Worm (Caenorhabditis elegans): ENCODE data around the gene tin-9.2.

Gene tin-9.2

ce11 chrIV:13098652-13099051 lies at the start of gene tin-9.2, which contains the start of the genes dli-1 and exos-4.1:
TSS of gene tin-9.2 (plus strand) at chrIV:13098995.
TSS of gene dli-1 (minus strand) at chrIV:13098792.
TSS of gene exos-4.1 (plus strand) at chrIV:13098999.
- TF ChIP-seq mdl-1 (tag; optimal IDR thresholded peaks at IDR 0.05) (no peak), sea-2 (GFP tag; optimal IDR thresholded peaks at IDR 0.05) (no peak), aly-2 (tag; optimal IDR thresholded peaks at IDR 0.05) (no peak), ceh-28 (tag; optimal IDR thresholded peaks at IDR 0.05) (peak; percentile 54), nhr-25 (tag; optimal IDR thresholded peaks at IDR 0.05) (peak; percentile 35), skn-1 (tag; optimal IDR thresholded peaks at IDR 0.05) (peak; percentile 54), eor-1 (tag; optimal IDR thresholded peaks at IDR 0.05) (no peak), nhr-12 (tag; optimal IDR thresholded peaks at IDR 0.05) (no peak), fkh-10 (GFP tag; optimal IDR thresholded peaks at IDR 0.05) (no peak), ceh-82 (tag; optimal IDR thresholded peaks at IDR 0.05) (no peak), zag-1 (tag; optimal IDR thresholded peaks at IDR 0.05) (no peak), tbx-2 (tag; optimal IDR thresholded peaks at IDR 0.05) (no peak), ceh-16 (tag; optimal IDR thresholded peaks at IDR 0.05) (no peak), ztf-4 (tag; optimal IDR thresholded peaks at IDR 0.05) (no peak), lsy-12 (tag; optimal IDR thresholded peaks at IDR 0.05) (no peak), egl-5 (tag; optimal IDR thresholded peaks at IDR 0.05) (peak; percentile 77), pha-4 (tag; optimal IDR thresholded peaks at IDR 0.05) (peak; percentile 69), nhr-76 (tag; optimal IDR thresholded peaks at IDR 0.05) (no peak), hmg-11 (tag; optimal IDR thresholded peaks at IDR 0.05) (peak; percentile 58), nfya-1 (tag; optimal IDR thresholded peaks at IDR 0.05; ENCODE audit: insufficient read depth) (peak; percentile 77), nhr-77 (tag; optimal IDR thresholded peaks at IDR 0.05) (no peak), jun-1 (tag; optimal IDR thresholded peaks at IDR 0.05) (peak; percentile 3), nhr-23 (tag; optimal IDR thresholded peaks at IDR 0.05) (peak; percentile 65), egl-27 (tag; optimal IDR thresholded peaks at IDR 0.05) (no peak), elt-2 (tag; optimal IDR thresholded peaks at IDR 0.05) (peak; percentile 29), fos-1 (tag; optimal IDR thresholded peaks at IDR 0.05) (no peak), pqm-1 (tag; optimal IDR thresholded peaks at IDR 0.05) (peak; percentile 14), elt-1 (tag; optimal IDR thresholded peaks at IDR 0.05) (no peak), ztf-11 (tag; optimal IDR thresholded peaks at IDR 0.05) (no peak), elt-3 (tag; optimal IDR thresholded peaks at IDR 0.05) (no peak), ZK546.5 (tag; optimal IDR thresholded peaks at IDR 0.05) (no peak), R02D3.7 (tag; optimal IDR thresholded peaks at IDR 0.05) (peak; percentile 58), unc-39 (tag; optimal IDR thresholded peaks at IDR 0.05) (no peak), ceh-9 (tag; optimal IDR thresholded peaks at IDR 0.05) (no peak), snpc-4 (tag; optimal IDR thresholded peaks at IDR 0.05) (peak; percentile 31), lin-15B (tag; optimal IDR thresholded peaks at IDR 0.05) (peak; percentile 83), nhr-237 (tag; optimal IDR thresholded peaks at IDR 0.05) (no peak), unc-62 (GFP tag; optimal IDR thresholded peaks at IDR 0.05) (no peak), nhr-28 (tag; optimal IDR thresholded peaks at IDR 0.05) (no peak), nhr-11 (tag; optimal IDR thresholded peaks at IDR 0.05) (no peak)

DNA sequence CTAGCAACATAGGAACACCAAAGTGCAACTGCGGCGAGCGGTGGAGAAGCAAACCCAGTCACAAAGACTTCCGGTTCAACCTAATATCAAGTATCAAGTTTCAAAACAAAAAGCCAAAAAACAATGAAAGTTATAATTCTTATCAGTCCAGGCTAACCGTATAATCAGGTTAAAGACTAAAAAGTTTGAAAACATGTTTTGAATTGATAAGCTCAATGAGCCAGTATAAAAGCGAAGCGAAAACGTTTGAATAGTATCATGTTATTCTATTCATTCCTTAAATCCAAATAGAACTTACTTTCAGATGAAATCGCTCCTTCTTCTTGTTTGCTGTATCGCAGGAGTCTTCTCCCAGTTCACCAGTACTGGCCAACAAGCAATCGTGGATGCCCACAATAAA lies 47.7 kb upstream of the tin-9.2 start, which contains the start of gene scl-11:
TSS of gene scl-11 (plus strand) at position 301 of the 400 bp plus-strand sequence.
- no peak for TF ChIP-seq lin-39 (tag; optimal IDR thresholded peaks at IDR 0.05)
- no peak for TF ChIP-seq nhr-12 (tag; optimal IDR thresholded peaks at IDR 0.05)
- TF ChIP-seq mdl-1 (tag; optimal IDR thresholded peaks at IDR 0.05) = no peak
- TF ChIP-seq egl-27 (tag; optimal IDR thresholded peaks at IDR 0.05) = no peak
- no peak for TF ChIP-seq fkh-10 (GFP tag; optimal IDR thresholded peaks at IDR 0.05)
- no peak for TF ChIP-seq zag-1 (tag; optimal IDR thresholded peaks at IDR 0.05)
- TF ChIP-seq nhr-237 (tag; optimal IDR thresholded peaks at IDR 0.05) = no peak
- no peak for TF ChIP-seq unc-62 (GFP tag; optimal IDR thresholded peaks at IDR 0.05)
- no peak for TF ChIP-seq eor-1 (tag; optimal IDR thresholded peaks at IDR 0.05)

- TF ChIP-seq elt-1 (tag; optimal IDR thresholded peaks at IDR 0.05) (no peak), mml-1 (tag; optimal IDR thresholded peaks at IDR 0.05) (no peak), nhr-67 (tag; optimal IDR thresholded peaks at IDR 0.05) (no peak), zag-1 (tag; optimal IDR thresholded peaks at IDR 0.05) (no peak), tbx-2 (tag; optimal IDR thresholded peaks at IDR 0.05) (no peak), jun-1 (tag; optimal IDR thresholded peaks at IDR 0.05) (no peak)
These were observed 46.2 kb upstream of the tin-9.2 start, which contains the start of gene F49E11.7 for ce11 chrIV:13052568-13052967. TSS of gene F49E11.7 (plus strand) at chrIV:13052868.
